Worm (Caenorhabditis elegans) whole organism, L4 larva: ENCODE data around the gene rab-21.

Source experiments
- F10B5.3 ChIP-seq: sonication (generic microtip); optimal IDR thresholded peaks from 2 replicates; lab custom pipeline; 2016; ENCODE audit warnings: mild to moderate bottlenecking, missing genetic modification characterization, missing compliant biosample characterization
- F44E2.7 ChIP-seq: fragments of 200-800 bp; sonication (Bioruptor generic); IDR thresholded peaks from 2 replicates; pipeline ENCODE4 v2.1.2; 2022; ENCODE audit warnings: missing genetic modification characterization, missing compliant biosample characterization
- lin-15B ChIP-seq: fragments of 150-350 bp; sonication (generic microtip); optimal IDR thresholded peaks from 3 replicates; lab custom pipeline; 2014; ENCODE audit warnings: missing biosample characterization, missing genetic modification characterization
- mdl-1 ChIP-seq, 2 experiments: fragments of 150-350 bp in 1 of 2; sonication (generic microtip) in 1 of 2; optimal IDR thresholded peaks; 2 replicates each; lab custom pipeline; 2014 to 2017; ENCODE audit warnings: missing biosample characterization in 2 of 2, missing genetic modification characterization in 2 of 2
- unc-62 ChIP-seq, 3 experiments: fragments of 150-350 bp in 1 of 3; sonication (generic microtip); optimal IDR thresholded peaks in 2 of 3; peaks in 1 of 3; 1 replicate in 1 of 3; 2 replicates in 2 of 3; lab custom pipeline; 2014 to 2017; ENCODE audit warnings: missing biosample characterization in 3 of 3, missing genetic modification characterization in 3 of 3, missing genetic modification reagents in 3 of 3, missing genotype in 1 of 3

DNA sequence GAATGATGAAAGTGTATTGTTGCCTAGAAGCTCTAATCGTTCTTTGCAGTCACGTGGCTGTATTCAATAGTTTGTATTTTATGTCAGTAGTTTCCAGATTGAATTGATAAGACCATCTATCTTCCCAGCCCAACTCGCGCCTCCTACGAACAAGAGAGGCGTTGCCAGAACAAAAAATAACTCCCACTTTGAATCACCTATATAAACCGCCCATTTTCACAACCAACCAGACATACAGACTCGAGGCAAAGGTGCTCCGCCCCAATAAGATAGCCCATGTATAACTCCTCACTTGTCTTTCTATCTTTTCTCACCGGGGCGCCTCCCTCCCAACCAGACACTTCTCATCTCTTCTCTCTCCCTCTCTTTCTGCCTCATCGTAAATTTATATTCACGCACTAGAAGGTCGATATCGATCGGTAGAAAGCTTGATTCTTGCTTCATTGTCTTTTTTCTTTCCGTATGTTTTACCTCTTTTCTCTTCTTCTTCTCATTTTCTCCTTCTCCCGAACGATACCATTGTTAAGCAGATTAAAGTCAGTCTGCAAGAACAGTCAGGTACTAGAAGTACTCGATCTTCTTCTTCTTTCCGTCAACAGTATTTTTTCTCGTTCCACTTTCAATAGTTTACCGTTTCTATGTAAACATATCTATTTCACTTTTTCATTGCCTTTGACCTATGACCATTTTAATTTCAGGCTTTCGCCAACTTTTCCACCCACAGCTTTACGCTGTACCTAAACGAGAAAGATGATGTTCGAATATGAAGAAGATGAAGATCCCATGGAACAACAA is 28.8 kb upstream of the rab-21 start, which contains the start of gene mak-1:
- TF ChIP-seq F44E2.7 (GFP tag; lab: Robert Waterston, UW) (no peak), unc-62 (GFP tag; optimal IDR thresholded peaks at IDR 0.05 in 1 of 2; lab: Kevin White, UChicago) (peak in 1 of 2 experiments; percentile 33), unc-62 (tag; optimal IDR thresholded peaks at IDR 0.05; lab: Kevin White, UChicago) (no peak), mdl-1 (tag; optimal IDR thresholded peaks at IDR 0.05; lab: Kevin White, UChicago) (peak; percentile 27 to 88), lin-15B (no peak), F10B5.3 (tag; lab: Kevin White, UChicago) (no peak)
